Worm (Caenorhabditis elegans) whole organism, late embryonic: ENCODE results near the gene srg-51.
"Not testable (repeated sequence)": the region's sequence is repeated elsewhere in the genome, so short reads cannot be mapped to it uniquely, and the experiment has no call there.

Experiments used
- C38D4.7 ChIP-seq: fragments of 200-800 bp; sonication (Bioruptor generic); optimal IDR thresholded peaks from 2 replicates; lab custom pipeline; 2018; ENCODE audit warnings: mild to moderate bottlenecking, missing genetic modification characterization, moderate library complexity, missing compliant biosample characterization
- F13H6.1 ChIP-seq: sonication (generic microtip); optimal IDR thresholded peaks from 2 replicates; lab custom pipeline; 2016; ENCODE audit warnings: missing genetic modification characterization, missing compliant biosample characterization
- K09A11.1 ChIP-seq: sonication (generic microtip); optimal IDR thresholded peaks from 2 replicates; lab custom pipeline; 2017; ENCODE audit warnings: antibody characterized with exemption, mild to moderate bottlenecking, missing genetic modification characterization, missing compliant biosample characterization; ENCODE audit not compliant: insufficient read depth
- T23F11.4 ChIP-seq: fragments of 200-800 bp; sonication (Bioruptor generic); optimal IDR thresholded peaks from 2 replicates; lab custom pipeline; 2018; ENCODE audit warnings: mild to moderate bottlenecking, missing genetic modification characterization, missing compliant biosample characterization
- Y22D7AL.16 ChIP-seq: sonication (generic microtip); optimal IDR thresholded peaks from 2 replicates; lab custom pipeline; 2016; ENCODE audit warnings: missing genetic modification characterization, missing compliant biosample characterization
- ceh-18 ChIP-seq: sonication (generic microtip); optimal IDR thresholded peaks from 2 replicates; lab custom pipeline; 2016; ENCODE audit warnings: missing genetic modification characterization, missing compliant biosample characterization
- ceh-2 ChIP-seq: sonication (generic microtip); optimal IDR thresholded peaks from 2 replicates; lab custom pipeline; 2016; ENCODE audit warnings: missing genotype, missing genetic modification characterization, missing compliant biosample characterization
- ceh-22 ChIP-seq: sonication (generic microtip); optimal IDR thresholded peaks from 2 replicates; lab custom pipeline; 2017; ENCODE audit warnings: missing biosample characterization, missing genetic modification characterization
- ceh-30 ChIP-seq: fragments of 150-350 bp; optimal IDR thresholded peaks from 2 replicates; lab custom pipeline; 2014; ENCODE audit warnings: missing biosample characterization, missing genetic modification characterization
- ceh-34 ChIP-seq: sonication (generic microtip); optimal IDR thresholded peaks from 2 replicates; lab custom pipeline; 2016; ENCODE audit warnings: mild to moderate bottlenecking, missing genetic modification characterization, missing compliant biosample characterization
- ceh-6 ChIP-seq: fragments of 200-800 bp; sonication (Bioruptor generic); optimal IDR thresholded peaks from 2 replicates; lab custom pipeline; 2018; ENCODE audit warnings: mild to moderate bottlenecking, missing genetic modification characterization, missing compliant biosample characterization
- elt-2 ChIP-seq: sonication (generic microtip); optimal IDR thresholded peaks from 2 replicates; lab custom pipeline; 2016; ENCODE audit warnings: missing genetic modification reagents, missing genetic modification characterization, missing compliant biosample characterization
- ets-4 ChIP-seq: sonication (generic microtip); optimal IDR thresholded peaks from 2 replicates; lab custom pipeline; 2016; ENCODE audit warnings: missing genetic modification characterization, missing compliant biosample characterization
- fax-1 ChIP-seq: sonication (generic microtip); optimal IDR thresholded peaks from 2 replicates; lab custom pipeline; 2016; ENCODE audit warnings: missing genotype, missing genetic modification characterization, missing compliant biosample characterization
- gmeb-2 ChIP-seq: sonication (generic microtip); optimal IDR thresholded peaks from 2 replicates; lab custom pipeline; 2016; ENCODE audit warnings: missing genetic modification characterization, inconsistent platforms, missing compliant biosample characterization
- hlh-13 ChIP-seq: fragments of 200-800 bp; sonication (Bioruptor generic); optimal IDR thresholded peaks from 2 replicates; lab custom pipeline; 2018; ENCODE audit warnings: mild to moderate bottlenecking, missing genetic modification characterization, missing compliant biosample characterization
- lin-11 ChIP-seq: fragments of 200-800 bp; sonication (Bioruptor generic); optimal IDR thresholded peaks from 2 replicates; lab custom pipeline; 2018; ENCODE audit warnings: mild to moderate bottlenecking, missing genetic modification characterization, missing compliant biosample characterization
- madf-2 ChIP-seq: sonication (generic microtip); optimal IDR thresholded peaks from 2 replicates; lab custom pipeline; 2017; ENCODE audit warnings: missing genetic modification characterization, missing compliant biosample characterization
- mec-3 ChIP-seq: sonication (generic microtip); optimal IDR thresholded peaks from 2 replicates; lab custom pipeline; 2016; ENCODE audit warnings: borderline replicate concordance, missing genetic modification characterization, missing compliant biosample characterization
- nfya-1 ChIP-seq: sonication (generic microtip); optimal IDR thresholded peaks from 2 replicates; lab custom pipeline; 2017; ENCODE audit warnings: missing genetic modification characterization, mild to moderate bottlenecking, missing compliant biosample characterization, antibody characterized with exemption, moderate library complexity
- nhr-232 ChIP-seq: sonication (generic microtip); optimal IDR thresholded peaks from 2 replicates; lab custom pipeline; 2016; ENCODE audit warnings: missing genetic modification characterization, missing compliant biosample characterization
- npax-4 ChIP-seq: sonication (generic microtip); optimal IDR thresholded peaks from 2 replicates; lab custom pipeline; 2016; ENCODE audit warnings: missing genetic modification characterization, missing compliant biosample characterization
- odd-2 ChIP-seq: sonication (generic microtip); optimal IDR thresholded peaks from 2 replicates; lab custom pipeline; 2017; ENCODE audit warnings: antibody characterized with exemption, mild to moderate bottlenecking, missing genetic modification characterization, missing compliant biosample characterization
- pat-9 ChIP-seq: fragments of 200-800 bp; sonication (Bioruptor generic); optimal IDR thresholded peaks from 2 replicates; lab custom pipeline; 2018; ENCODE audit warnings: mild to moderate bottlenecking, missing genetic modification characterization, moderate library complexity, missing compliant biosample characterization
- pha-2 ChIP-seq: sonication (generic microtip); optimal IDR thresholded peaks from 2 replicates; lab custom pipeline; 2017; ENCODE audit warnings: mild to moderate bottlenecking, missing genetic modification characterization, missing compliant biosample characterization
- pha-4 ChIP-seq: fragments of 150-350 bp; optimal IDR thresholded peaks from 2 replicates; lab custom pipeline; 2018; ENCODE audit warnings: missing biosample characterization, missing genetic modification reagents, missing genetic modification characterization
- ref-2 ChIP-seq: sonication (generic microtip); optimal IDR thresholded peaks from 2 replicates; lab custom pipeline; 2016; ENCODE audit warnings: missing genetic modification characterization, missing compliant biosample characterization
- syd-9 ChIP-seq: sonication (generic microtip); optimal IDR thresholded peaks from 2 replicates; lab custom pipeline; 2016; ENCODE audit warnings: mild to moderate bottlenecking, missing genetic modification characterization, moderate library complexity, missing compliant biosample characterization
- tbx-7 ChIP-seq: sonication (generic microtip); optimal IDR thresholded peaks from 2 replicates; lab custom pipeline; 2016; ENCODE audit warnings: missing genotype, missing genetic modification characterization, missing compliant biosample characterization
- unc-3 ChIP-seq, 2 experiments: fragments of 200-800 bp in 1 of 2; sonication (Bioruptor generic) in 1 of 2; sonication (generic microtip) in 1 of 2; conservative IDR thresholded peaks in 1 of 2; optimal IDR thresholded peaks in 1 of 2; 2 replicates each; pipeline versions ENCODE4 v1.3.6 to Lab custom; 2016 to 2022; ENCODE audit warnings: missing compliant biosample characterization in 2 of 2, missing genetic modification characterization in 2 of 2, missing genetic modification reagents in 1 of 2
- unc-42 ChIP-seq: sonication (generic microtip); optimal IDR thresholded peaks from 2 replicates; lab custom pipeline; 2016; ENCODE audit warnings: missing genotype, missing genetic modification characterization, missing compliant biosample characterization
- unc-55 ChIP-seq: sonication (generic microtip); optimal IDR thresholded peaks from 2 replicates; lab custom pipeline; 2017; ENCODE audit warnings: missing biosample characterization, missing genetic modification reagents, missing genetic modification characterization
- zip-5 ChIP-seq: sonication (generic microtip); optimal IDR thresholded peaks from 2 replicates; lab custom pipeline; 2016; ENCODE audit warnings: missing genetic modification characterization, missing compliant biosample characterization
- ztf-16 ChIP-seq: sonication (generic microtip); optimal IDR thresholded peaks from 2 replicates; lab custom pipeline; 2017; ENCODE audit warnings: missing genetic modification characterization, missing compliant biosample characterization

srg-51 gene

DNA sequence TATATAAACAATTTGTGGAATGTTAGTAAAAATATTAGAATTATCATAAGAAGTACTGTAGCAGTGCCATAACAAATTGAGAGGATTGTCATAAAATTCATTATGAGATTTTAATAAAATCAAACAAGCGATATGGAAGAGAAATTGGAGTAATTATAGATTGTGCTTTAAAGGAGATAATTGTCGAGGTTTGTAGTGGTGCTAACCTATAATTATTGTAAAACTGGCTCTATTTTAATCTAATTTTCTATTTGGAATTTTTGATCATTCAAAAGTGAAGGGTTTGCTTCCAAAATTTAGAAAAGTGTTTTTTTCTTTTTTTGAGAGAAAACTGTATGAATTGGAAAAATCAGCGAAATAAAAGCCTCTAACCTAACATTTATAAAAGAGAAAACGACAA, at the start of gene srg-51:
Gene srg-51, minus strand, starts transcription at position 101 of the 400 bp plus-strand sequence.
- no peak for TF ChIP-seq Y22D7AL.16 (tag; lab: Kevin White, UChicago)

DNA sequence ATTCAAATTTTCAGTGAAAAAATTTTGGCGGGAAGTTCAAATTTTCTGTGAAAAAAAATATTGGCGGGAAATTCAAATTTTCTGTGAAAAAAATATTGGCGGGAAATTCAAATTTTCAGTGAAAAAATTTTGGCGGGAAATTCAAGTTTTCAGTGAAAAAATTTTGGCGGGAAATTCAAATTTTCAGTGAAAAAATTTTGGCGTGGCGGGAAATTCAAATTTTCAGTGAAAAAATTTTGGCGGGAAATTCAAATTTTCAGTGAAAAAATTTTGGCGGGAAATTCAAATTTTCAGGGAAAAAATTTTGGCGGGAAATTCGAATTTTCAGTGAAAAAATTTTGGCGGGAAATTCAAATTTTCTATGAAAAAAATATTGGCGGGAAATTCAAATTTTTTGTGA, 48.7 kb upstream of the srg-51 start:
- TF ChIP-seq unc-3 (GFP tag; conservative IDR thresholded peaks at IDR 0.05; lab: Robert Waterston, UW) = peak; percentile 62
- TF ChIP-seq unc-3 (tag; optimal IDR thresholded peaks at IDR 0.05; lab: Kevin White, UChicago) = not testable (repeated sequence)
- TF ChIP-seq, all 69 proteins: peak for 1; not testable (repeated sequence) for 68

DNA sequence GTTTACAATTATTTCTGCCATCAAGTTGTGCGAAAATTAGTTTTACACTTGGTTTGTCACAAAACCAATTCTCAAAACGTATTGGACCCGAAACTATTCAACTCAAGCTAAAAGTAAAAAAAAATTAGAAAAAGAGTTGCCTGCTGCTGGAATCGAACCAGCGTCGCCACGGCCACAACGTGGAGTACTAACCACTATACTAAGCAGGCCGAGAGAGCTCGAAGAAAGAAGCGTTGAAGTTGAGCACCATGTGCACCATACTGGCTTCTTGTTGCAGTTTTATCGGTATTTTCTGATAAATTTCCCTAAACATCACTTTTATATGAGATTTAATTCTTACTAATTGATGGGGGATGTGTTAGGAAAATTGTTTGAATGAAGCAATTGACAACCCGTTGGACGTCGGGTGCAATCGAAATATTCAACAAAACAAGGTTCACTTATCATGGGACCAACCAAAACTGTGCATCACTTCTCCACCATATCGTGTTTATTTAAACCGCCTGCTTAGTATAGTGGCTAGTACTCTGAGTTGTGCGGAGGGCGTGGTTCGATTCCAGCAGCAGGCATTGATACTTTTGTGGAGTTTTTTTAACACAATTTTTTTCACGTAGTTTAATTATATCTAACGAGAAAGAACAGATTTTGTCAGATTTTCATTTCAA, 46.9 kb upstream of the srg-51 start:
- TF ChIP-seq nhr-232 (tag; lab: Kevin White, UChicago) (no peak), ceh-2 (tag; lab: Kevin White, UChicago) (no peak), ceh-22 (tag; lab: Kevin White, UChicago) (no peak), pha-2 (tag; lab: Kevin White, UChicago) (no peak), ref-2 (tag; lab: Kevin White, UChicago) (no peak), unc-3 (GFP tag; conservative IDR thresholded peaks at IDR 0.05; lab: Robert Waterston, UW) (no peak), unc-3 (tag; optimal IDR thresholded peaks at IDR 0.05; lab: Kevin White, UChicago) (no peak), syd-9 (no peak), ets-4 (tag; lab: Kevin White, UChicago) (no peak), ceh-34 (tag; lab: Kevin White, UChicago) (no peak), tbx-7 (tag; lab: Kevin White, UChicago) (no peak), ztf-16 (no peak)

DNA sequence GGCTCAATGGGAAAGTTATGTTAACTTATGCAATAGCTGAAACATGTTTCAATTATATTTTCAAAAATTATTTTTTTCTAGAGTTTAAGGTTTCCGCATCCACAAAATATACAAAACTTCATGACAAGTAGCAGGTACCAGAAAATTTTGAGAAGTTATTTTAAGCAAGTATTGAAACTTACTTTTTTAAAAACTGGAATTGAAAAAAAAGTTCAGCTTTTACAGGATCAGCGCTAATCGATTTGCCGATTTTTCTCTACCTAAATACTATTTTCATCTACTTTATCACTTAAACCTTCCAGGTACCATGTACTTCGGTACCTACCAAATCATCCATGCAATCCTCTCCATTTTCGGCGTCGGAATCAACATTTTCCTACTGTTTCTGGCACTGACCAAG, 38.9 kb upstream of the srg-51 start, which contains the start of gene srd-23:
Gene srd-23, plus strand, starts transcription at position 301 of the 400 bp plus-strand sequence.
- no peak for TF ChIP-seq C38D4.7 (GFP tag; lab: Kevin White, UChicago)
- TF ChIP-seq hlh-13 = no peak
- no peak for TF ChIP-seq madf-2 (tag; lab: Kevin White, UChicago)
- TF ChIP-seq pha-2 (tag; lab: Kevin White, UChicago) = no peak
- TF ChIP-seq ceh-18 (tag; lab: Kevin White, UChicago) = no peak
- TF ChIP-seq fax-1 (tag; lab: Kevin White, UChicago) = no peak
- TF ChIP-seq K09A11.1 (tag; lab: Kevin White, UChicago) = no peak
- TF ChIP-seq nfya-1 (tag; lab: Kevin White, UChicago) = no peak
- TF ChIP-seq pat-9 = no peak

DNA sequence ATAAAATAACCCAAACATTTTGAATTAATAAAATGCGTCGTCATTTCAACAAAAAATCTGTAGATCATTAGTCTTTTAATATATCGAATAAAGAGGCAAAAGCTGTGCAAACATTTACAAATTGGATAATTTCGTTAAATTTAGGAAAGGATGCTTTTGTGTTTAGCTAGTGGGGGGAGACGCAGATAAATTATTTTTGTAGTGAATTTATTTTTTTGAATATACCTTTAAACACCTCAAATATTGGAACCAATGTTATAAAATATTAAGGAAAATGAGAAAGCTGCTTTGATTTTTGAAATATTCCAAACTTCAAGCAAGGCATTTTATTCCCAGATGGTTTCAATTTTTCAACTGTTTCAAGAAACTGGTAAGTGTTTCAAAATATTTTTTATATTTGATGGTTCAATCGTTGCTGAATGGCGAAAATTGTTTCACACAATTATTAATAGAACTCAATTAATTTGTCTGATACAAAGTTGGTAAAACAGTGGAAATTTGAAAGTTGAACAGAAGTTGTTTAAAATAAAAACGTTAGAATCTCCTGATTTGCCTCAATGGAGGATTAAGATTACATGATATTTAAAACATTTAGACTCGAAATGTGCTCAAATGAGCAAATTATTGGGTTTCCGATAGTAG, 34.9 kb upstream of the srg-51 start, which contains the start of gene Y40H7A.4:
Gene Y40H7A.4, minus strand, starts transcription at position 51 of the 642 bp plus-strand sequence.
- TF ChIP-seq odd-2 (tag; lab: Kevin White, UChicago) = no peak
- no peak for TF ChIP-seq elt-2
- TF ChIP-seq ceh-6 (GFP tag; lab: Kevin White, UChicago) = no peak
- TF ChIP-seq nhr-232 (tag; lab: Kevin White, UChicago) = no peak
- TF ChIP-seq ceh-30 = no peak
- no peak for TF ChIP-seq pha-4 (tag; lab: Kevin White, UChicago)
- TF ChIP-seq ceh-2 (tag; lab: Kevin White, UChicago) = no peak
- no peak for TF ChIP-seq T23F11.4
- no peak for TF ChIP-seq ref-2 (tag; lab: Kevin White, UChicago)
- TF ChIP-seq unc-55 (GFP tag; lab: Kevin White, UChicago) = no peak
- TF ChIP-seq hlh-13 = no peak
- no peak for TF ChIP-seq ceh-22 (tag; lab: Kevin White, UChicago)
- no peak for TF ChIP-seq gmeb-2 (tag; lab: Kevin White, UChicago)
- no peak for TF ChIP-seq zip-5
- no peak for TF ChIP-seq npax-4 (tag; lab: Kevin White, UChicago)
- no peak for TF ChIP-seq F13H6.1 (tag; lab: Kevin White, UChicago)
- TF ChIP-seq mec-3 (tag; lab: Kevin White, UChicago) = no peak
- TF ChIP-seq ceh-34 (tag; lab: Kevin White, UChicago) = no peak
- no peak for TF ChIP-seq unc-42 (tag; lab: Kevin White, UChicago)
- TF ChIP-seq lin-11 (tag; lab: Kevin White, UChicago) = no peak
